Fruit fly (Drosophila melanogaster) whole organism, embryonic: ENCODE data around the gene Ctr1B.

Source experiments
- B-H2 ChIP-seq: fragments of 200-800 bp; sonication (Bioruptor generic); optimal IDR thresholded peaks from 2 replicates; lab custom pipeline; 2018; ENCODE audit warnings: missing biosample characterization, mild to moderate bottlenecking, missing genetic modification characterization
- CG15269 ChIP-seq: fragments of 200-800 bp; sonication (Bioruptor generic); optimal IDR thresholded peaks from 2 replicates; lab custom pipeline; 2018; ENCODE audit warnings: missing biosample characterization, mild to moderate bottlenecking, missing genetic modification characterization, moderate library complexity
- CHES-1-like ChIP-seq: fragments of 200-800 bp; sonication (Bioruptor generic); optimal IDR thresholded peaks from 2 replicates; lab custom pipeline; 2016; ENCODE audit warnings: missing biosample characterization, missing genetic modification characterization
- NC2β ChIP-seq: fragments of 200-800 bp; sonication (Bioruptor generic); optimal IDR thresholded peaks from 2 replicates; lab custom pipeline; 2016; ENCODE audit warnings: missing biosample characterization, missing genetic modification characterization
- grau ChIP-seq: fragments of 200-800 bp; optimal IDR thresholded peaks from 3 replicates; lab custom pipeline; 2019; ENCODE audit warnings: missing biosample characterization, mild to moderate bottlenecking, missing genetic modification characterization, moderate library complexity
- grn ChIP-seq: fragments of 200-800 bp; sonication (Bioruptor generic); optimal IDR thresholded peaks from 3 replicates; lab custom pipeline; 2017; ENCODE audit warnings: missing biosample characterization, missing genetic modification characterization
- lola ChIP-seq, 3 experiments: fragments of >200 bp in 2 of 3; fragments of 200-800 bp in 1 of 3; sonication (Bioruptor generic) in 1 of 3; optimal IDR thresholded peaks; 2 replicates each; lab custom pipeline; 2017 to 2019; ENCODE audit warnings: missing biosample characterization in 3 of 3, missing genetic modification characterization in 3 of 3, mild to moderate bottlenecking in 1 of 3, moderate library complexity in 1 of 3
- pho ChIP-seq: fragments of 200-800 bp; sonication (Bioruptor generic); optimal IDR thresholded peaks from 2 replicates; lab custom pipeline; 2016; ENCODE audit warnings: missing biosample characterization, missing genetic modification characterization
- sens-2 ChIP-seq: fragments of 200-800 bp; sonication (Bioruptor generic); IDR thresholded peaks from 2 replicates; pipeline ENCODE4 v1.3.6; 2022; ENCODE audit warnings: missing biosample characterization, missing genetic modification characterization
- slbo ChIP-seq: fragments of 200-800 bp; sonication (Bioruptor generic); IDR thresholded peaks from 2 replicates; pipeline ENCODE4 v1.3.6; 2022; ENCODE audit warnings: missing biosample characterization, missing genetic modification characterization

dm6 chr3R:8300928-8301752 is 16.3 kb upstream of the Ctr1B start, which contains the start of the genes CG9626 and mRpL1:
- TF ChIP-seq grau (peak; percentile 30), pho (GFP tag; lab: Kevin White, UChicago) (peak; percentile 17), CHES-1-like (no peak), sens-2 (GFP tag; lab: Robert Waterston, UW) (no peak), grn (no peak), CG15269 (tag; lab: Kevin White, UChicago) (no peak), B-H2 (GFP tag; lab: Kevin White, UChicago) (no peak), lola (GFP tag; optimal IDR thresholded peaks at IDR 0.05; lab: Kevin White, UChicago) (no peak), NC2β (GFP tag; lab: Kevin White, UChicago) (no peak), slbo (GFP tag; lab: Robert Waterston, UW) (peak; percentile 49; the same call in 1 of the 2 replicates)
